Fruit fly (Drosophila melanogaster) whole organism, wandering third instar larva: ENCODE data around the gene CG4328.
A peak's percentile ranks its signal among the peaks of the same experiment; 100 is the strongest.

ENCODE experiments used
- Abd-B ChIP-seq: fragments of >200 bp; optimal IDR thresholded peaks from 2 replicates; lab custom pipeline; 2017; ENCODE audit warnings: missing biosample characterization, missing genetic modification characterization
- CG32264 ChIP-seq: fragments of 200-800 bp; sonication (Bioruptor generic); optimal IDR thresholded peaks from 2 replicates; lab custom pipeline; 2016; ENCODE audit warnings: missing biosample characterization, missing genetic modification characterization
- CG9705 ChIP-seq: fragments of 200-800 bp; sonication (Bioruptor generic); optimal IDR thresholded peaks from 2 replicates; lab custom pipeline; 2018; ENCODE audit warnings: missing biosample characterization, mild to moderate bottlenecking, missing genetic modification characterization
- CrebA ChIP-seq: fragments of 200-800 bp; sonication (Bioruptor generic); optimal IDR thresholded peaks from 2 replicates; lab custom pipeline; 2016; ENCODE audit warnings: missing biosample characterization, mild to moderate bottlenecking, missing genetic modification characterization, borderline replicate concordance
- Dfd ChIP-seq: fragments of >200 bp; optimal IDR thresholded peaks from 2 replicates; lab custom pipeline; 2017; ENCODE audit warnings: missing biosample characterization, missing genetic modification characterization
- Dif ChIP-seq: fragments of 200-275, 200-300 bp; sonication (Bioruptor generic); optimal IDR thresholded peaks from 2 replicates; lab custom pipeline; 2018; ENCODE audit warnings: missing biosample characterization, missing genetic modification characterization; ENCODE audit not compliant: partially characterized antibody
- GATAd ChIP-seq: sonication (Bioruptor generic); optimal IDR thresholded peaks from 2 replicates; lab custom pipeline; 2016; ENCODE audit warnings: missing biosample characterization, missing genetic modification characterization
- HLH106 ChIP-seq: fragments of 200-800 bp; optimal IDR thresholded peaks from 3 replicates; lab custom pipeline; 2019; ENCODE audit warnings: missing biosample characterization, mild to moderate bottlenecking, missing genetic modification characterization, moderate library complexity
- Hnf4 ChIP-seq: fragments of 200-800 bp; sonication (Bioruptor generic); optimal IDR thresholded peaks from 2 replicates; lab custom pipeline; 2016; ENCODE audit warnings: missing biosample characterization, mild to moderate bottlenecking, missing genetic modification characterization
- Hr78 ChIP-seq: fragments of >200 bp; optimal IDR thresholded peaks from 2 replicates; lab custom pipeline; 2017; ENCODE audit warnings: missing biosample characterization, missing genetic modification characterization
- Hr83 ChIP-seq: fragments of 200-300 bp; sonication (Bioruptor generic); optimal IDR thresholded peaks from 2 replicates; lab custom pipeline; 2016; ENCODE audit warnings: missing biosample characterization, mild to moderate bottlenecking, missing genetic modification characterization, moderate library complexity; ENCODE audit not compliant: poor library complexity, severe bottlenecking
- Jra ChIP-seq: sonication (Bioruptor generic); optimal IDR thresholded peaks from 2 replicates; lab custom pipeline; 2016; ENCODE audit warnings: missing biosample characterization, missing genetic modification characterization
- Mio ChIP-seq: sonication (Bioruptor generic); optimal IDR thresholded peaks from 2 replicates; lab custom pipeline; 2016; ENCODE audit warnings: missing biosample characterization, missing genetic modification characterization
- Myc ChIP-seq: fragments of >200 bp; optimal IDR thresholded peaks from 2 replicates; lab custom pipeline; 2017
- N ChIP-seq: fragments of >200 bp; optimal IDR thresholded peaks from 2 replicates; lab custom pipeline; 2018; ENCODE audit warnings: missing biosample characterization, missing external identifiers, missing genetic modification characterization
- OdsH ChIP-seq: fragments of 200-800 bp; sonication (Bioruptor generic); optimal IDR thresholded peaks from 2 replicates; lab custom pipeline; 2016; ENCODE audit warnings: missing biosample characterization, mild to moderate bottlenecking, missing genetic modification characterization
- Rel ChIP-seq, 2 experiments: fragments of 200-800 bp; sonication (Bioruptor generic) in 1 of 2; optimal IDR thresholded peaks; 2 replicates in 1 of 2; 3 replicates in 1 of 2; lab custom pipeline; 2016 to 2019; ENCODE audit warnings: mild to moderate bottlenecking in 2 of 2, missing biosample characterization in 2 of 2, missing genetic modification characterization in 2 of 2, moderate library complexity in 1 of 2
- Sp1 ChIP-seq: fragments of 200-800 bp; sonication (Bioruptor generic); optimal IDR thresholded peaks from 3 replicates; lab custom pipeline; 2019; ENCODE audit warnings: missing biosample characterization, mild to moderate bottlenecking, missing genetic modification characterization, moderate library complexity
- Vsx2 ChIP-seq: fragments of 200-300, 225-300 bp; sonication (Bioruptor generic); optimal IDR thresholded peaks from 2 replicates; lab custom pipeline; 2018; ENCODE audit warnings: missing biosample characterization, missing genetic modification characterization; ENCODE audit not compliant: partially characterized antibody
- br ChIP-seq: fragments of 200-800 bp; sonication (Bioruptor generic); optimal IDR thresholded peaks from 2 replicates; lab custom pipeline; 2016; ENCODE audit warnings: missing biosample characterization, missing genetic modification characterization
- brk ChIP-seq: fragments of 200-800 bp; sonication (Bioruptor generic); optimal IDR thresholded peaks from 2 replicates; lab custom pipeline; 2016; ENCODE audit warnings: missing biosample characterization, mild to moderate bottlenecking, missing genetic modification characterization
- dl ChIP-seq, 2 experiments: fragments of 175-275, 200-275 bp in 1 of 2; fragments of 200-275 bp in 1 of 2; sonication (Bioruptor generic); optimal IDR thresholded peaks; lab custom pipeline; 2018; ENCODE audit warnings: mild to moderate bottlenecking in 2 of 2, missing biosample characterization in 2 of 2, missing genetic modification characterization in 2 of 2, moderate library complexity in 2 of 2; ENCODE audit not compliant: partially characterized antibody in 2 of 2, insufficient read depth in 1 of 2
- dmrt93B ChIP-seq: fragments of 200-800 bp; sonication (Bioruptor generic); optimal IDR thresholded peaks from 2 replicates; lab custom pipeline; 2018; ENCODE audit warnings: missing biosample characterization, mild to moderate bottlenecking, missing genetic modification characterization
- dsf ChIP-seq: sonication (Bioruptor generic); optimal IDR thresholded peaks from 2 replicates; lab custom pipeline; 2016; ENCODE audit warnings: missing biosample characterization, missing genetic modification characterization, borderline replicate concordance
- ey ChIP-seq: fragments of 200-800 bp; sonication (Bioruptor generic); optimal IDR thresholded peaks from 2 replicates; lab custom pipeline; 2016; ENCODE audit warnings: missing biosample characterization, missing genetic modification characterization
- foxo ChIP-seq, 2 experiments: fragments of 200-800 bp; sonication (Bioruptor generic); optimal IDR thresholded peaks; 2 replicates in 1 of 2; 3 replicates in 1 of 2; lab custom pipeline; 2016 to 2017; ENCODE audit warnings: missing biosample characterization in 2 of 2, missing genetic modification characterization in 2 of 2
- fru ChIP-seq: fragments of 200-800 bp; sonication (Bioruptor generic); optimal IDR thresholded peaks from 3 replicates; lab custom pipeline; 2016; ENCODE audit warnings: missing biosample characterization, mild to moderate bottlenecking, missing genetic modification characterization
- h ChIP-seq: fragments of 200-800 bp; sonication (Bioruptor generic); optimal IDR thresholded peaks from 3 replicates; lab custom pipeline; 2016; ENCODE audit warnings: missing biosample characterization, mild to moderate bottlenecking, missing genetic modification characterization
- jim ChIP-seq: fragments of 175-275, 200-325 bp; sonication (Bioruptor generic); optimal IDR thresholded peaks from 2 replicates; lab custom pipeline; 2016; ENCODE audit warnings: missing biosample characterization, mild to moderate bottlenecking, missing genetic modification characterization
- lola ChIP-seq: fragments of >200 bp; optimal IDR thresholded peaks from 2 replicates; lab custom pipeline; 2017; ENCODE audit warnings: missing biosample characterization, missing genetic modification characterization
- pan ChIP-seq: fragments of >200 bp; optimal IDR thresholded peaks from 2 replicates; lab custom pipeline; 2017
- psq ChIP-seq: fragments of 200-800 bp; sonication (Bioruptor generic); optimal IDR thresholded peaks from 3 replicates; lab custom pipeline; 2017; ENCODE audit warnings: missing biosample characterization, mild to moderate bottlenecking, missing genetic modification characterization, moderate library complexity
- rgr ChIP-seq: fragments of 200-800 bp; sonication (Bioruptor generic); optimal IDR thresholded peaks from 3 replicates; lab custom pipeline; 2016; ENCODE audit warnings: missing biosample characterization, mild to moderate bottlenecking, missing genetic modification characterization
- sage ChIP-seq: fragments of 200-800 bp; sonication (Bioruptor generic); optimal IDR thresholded peaks from 2 replicates; lab custom pipeline; 2016; ENCODE audit warnings: missing biosample characterization, mild to moderate bottlenecking, missing genetic modification characterization
- sv ChIP-seq: fragments of 200-800 bp; sonication (Bioruptor generic); optimal IDR thresholded peaks from 3 replicates; lab custom pipeline; 2016; ENCODE audit warnings: missing biosample characterization, missing genetic modification characterization
- tai ChIP-seq: sonication (Bioruptor generic); optimal IDR thresholded peaks from 2 replicates; lab custom pipeline; 2016; ENCODE audit warnings: missing biosample characterization, missing genetic modification characterization
- usp ChIP-seq: fragments of >200 bp; optimal IDR thresholded peaks from 2 replicates; lab custom pipeline; 2017; ENCODE audit warnings: missing biosample characterization, missing genetic modification characterization
- woc ChIP-seq: sonication (Bioruptor generic); optimal IDR thresholded peaks from 2 replicates; lab custom pipeline; 2016; ENCODE audit warnings: missing biosample characterization, mild to moderate bottlenecking, missing genetic modification characterization

The CG4328 gene

DNA sequence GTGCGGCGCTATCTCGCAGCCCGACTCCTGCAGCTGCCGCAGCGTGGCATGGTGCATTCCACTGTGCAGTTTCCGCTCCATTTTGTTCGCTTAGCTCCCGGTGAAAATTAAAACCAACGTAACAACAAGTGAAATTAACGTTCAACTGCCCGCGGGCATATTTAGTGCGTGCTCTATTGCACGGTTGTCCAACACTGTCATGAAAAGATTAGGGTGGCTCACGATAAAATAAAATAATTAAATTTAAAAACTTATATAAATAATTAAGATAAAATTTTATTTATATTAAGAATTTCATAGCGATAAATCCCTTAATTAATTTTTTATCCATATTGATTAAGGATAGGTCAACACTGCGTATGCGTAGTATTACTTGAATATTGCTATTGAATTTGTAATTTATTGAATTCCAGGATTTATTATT is 24.7 kb downstream of the CG4328 start, which contains the start of gene Pbgs (continued):
- TF ChIP-seq usp (GFP tag; lab: Kevin White, UChicago) (no peak), ey (GFP tag; lab: Kevin White, UChicago) (no peak), Hnf4 (GFP tag; lab: Kevin White, UChicago) (no peak), psq (GFP tag; lab: Kevin White, UChicago) (peak; percentile 16), Abd-B (GFP tag; lab: Kevin White, UChicago) (no peak), N (no peak), Rel (GFP tag; optimal IDR thresholded peaks at IDR 0.05; lab: Kevin White, UChicago) (no peak), Rel (tag; optimal IDR thresholded peaks at IDR 0.05; lab: Kevin White, UChicago) (peak; percentile 34), Vsx2 (GFP tag; lab: Kevin White, UChicago) (no peak), woc (GFP tag; lab: Kevin White, UChicago) (peak; percentile 9)
- TF ChIP-seq, all 38 proteins: peak for 8

DNA sequence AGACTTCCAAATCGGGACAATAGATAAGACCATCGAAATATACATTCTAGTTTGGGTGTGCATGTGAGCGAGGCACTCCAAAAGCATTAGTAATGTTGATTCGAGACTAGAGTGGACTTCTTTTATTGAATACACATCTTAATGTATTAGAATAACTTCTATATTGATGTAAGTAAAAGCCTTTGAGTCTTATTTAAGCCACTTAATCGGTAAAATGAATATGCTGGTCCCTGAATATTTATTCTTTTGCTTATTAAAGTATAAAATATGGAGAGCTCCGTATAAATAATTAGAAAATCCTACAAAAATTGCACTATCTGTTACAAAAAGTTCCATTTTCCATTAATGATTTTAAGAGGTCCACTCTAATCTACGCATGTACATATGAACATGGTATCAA is 26.1 kb downstream of the CG4328 start:
- TF ChIP-seq br (GFP tag; lab: Kevin White, UChicago) (peak; percentile 65), jim (GFP tag; lab: Kevin White, UChicago) (no peak), tai (no peak), Hr83 (GFP tag; lab: Kevin White, UChicago) (no peak), HLH106 (tag; lab: Kevin White, UChicago) (peak; percentile 77), CG9705 (no peak), psq (GFP tag; lab: Kevin White, UChicago) (peak; percentile 49), Sp1 (GFP tag; lab: Kevin White, UChicago) (peak; percentile 76), Myc (lab: Kevin White, UChicago) (no peak), woc (GFP tag; lab: Kevin White, UChicago) (no peak), Rel (GFP tag; optimal IDR thresholded peaks at IDR 0.05; lab: Kevin White, UChicago) (no peak), Rel (tag; optimal IDR thresholded peaks at IDR 0.05; lab: Kevin White, UChicago) (peak; percentile 5), brk (GFP tag; lab: Kevin White, UChicago) (peak; percentile 63), Vsx2 (GFP tag; lab: Kevin White, UChicago) (no peak), foxo (GFP tag; optimal IDR thresholded peaks at IDR 0.05; lab: Kevin White, UChicago) (peak in 1 of 2 experiments; percentile 79), Dif (GFP tag; lab: Kevin White, UChicago) (no peak), Hnf4 (GFP tag; lab: Kevin White, UChicago) (peak; percentile 42), dmrt93B (GFP tag; lab: Kevin White, UChicago) (no peak), dsf (GFP tag; lab: Kevin White, UChicago) (no peak), N (no peak), CrebA (GFP tag; lab: Kevin White, UChicago) (no peak), ey (GFP tag; lab: Kevin White, UChicago) (peak; percentile 78), Jra (GFP tag; lab: Kevin White, UChicago) (peak; percentile 36), OdsH (GFP tag; lab: Kevin White, UChicago) (peak; percentile 78), CG32264 (no peak), usp (GFP tag; lab: Kevin White, UChicago) (no peak), fru (GFP tag; lab: Kevin White, UChicago) (peak; percentile 76), dl (GFP tag; optimal IDR thresholded peaks at IDR 0.05; lab: Kevin White, UChicago; ENCODE audit: insufficient read depth in 1 of 2, partially characterized antibody in 2 of 2) (no peak), h (GFP tag; lab: Kevin White, UChicago) (peak; percentile 83), Dfd (GFP tag; lab: Kevin White, UChicago) (no peak), sv (GFP tag; lab: Kevin White, UChicago) (no peak), lola (GFP tag; lab: Kevin White, UChicago) (no peak), GATAd (GFP tag; lab: Kevin White, UChicago) (no peak), Abd-B (GFP tag; lab: Kevin White, UChicago) (no peak), rgr (GFP tag; lab: Kevin White, UChicago) (peak; percentile 81), pan (lab: Kevin White, UChicago) (no peak), Hr78 (GFP tag; lab: Kevin White, UChicago) (no peak), sage (GFP tag; lab: Kevin White, UChicago) (no peak), Mio (no peak)
